Worm (Caenorhabditis elegans): Measurements from ENCODE around the gene fbxa-65.

Gene fbxa-65

ce11 chrV:3315308-3315707, 31.0 kb downstream of the fbxa-65 start, which contains the start of gene arrd-19 (continued):
- peak; percentile 67; the same call in 1 of the 2 replicates for TF ChIP-seq arid-1 (GFP tag; conservative IDR thresholded peaks at IDR 0.05)
- TF ChIP-seq ama-1 (optimal IDR thresholded peaks at IDR 0.05), result no peak
- TF ChIP-seq unc-62 (GFP tag; optimal IDR thresholded peaks at IDR 0.05 in 1 of 2), result peak in 1 of 2 experiments; percentile 97
- no peak for TF ChIP-seq unc-62 (tag; optimal IDR thresholded peaks at IDR 0.05)
- TF ChIP-seq ceh-20 (GFP tag; IDR thresholded peaks at IDR 0.05), result peak; percentile 61; the same call in 1 of the 2 replicates
- peak; percentile 5 for TF ChIP-seq zip-2 (tag; optimal IDR thresholded peaks at IDR 0.05)
- TF ChIP-seq daf-16 (GFP tag; optimal IDR thresholded peaks at IDR 0.05), result peak in 1 of 2 experiments; percentile 5
- TF ChIP-seq daf-16 (tag; optimal IDR thresholded peaks at IDR 0.05), result peak; percentile 62
- no peak for TF ChIP-seq pha-4 (GFP tag; IDR thresholded peaks at IDR 0.05)
- peak; percentile 54 for TF ChIP-seq pha-4 (tag; optimal IDR thresholded peaks at IDR 0.05)
- peak; percentile 32 for TF ChIP-seq pqm-1 (tag; optimal IDR thresholded peaks at IDR 0.05)
- TF ChIP-seq daf-19 (GFP tag; conservative IDR thresholded peaks at IDR 0.05), result no peak
- peak; percentile 93 for TF ChIP-seq hmg-1.1 (GFP tag; IDR thresholded peaks at IDR 0.05)
- TF ChIP-seq ZK337.2 (GFP tag; IDR thresholded peaks at IDR 0.05), result no peak
- peak; percentile 66 for TF ChIP-seq dpl-1 (GFP tag; optimal IDR thresholded peaks at IDR 0.05)
- TF ChIP-seq nhr-48 (tag; optimal IDR thresholded peaks at IDR 0.05), result peak; percentile 90
- TF ChIP-seq nhr-11 (tag; optimal IDR thresholded peaks at IDR 0.05), result peak; percentile 74

- TF ChIP-seq nhr-28 (tag; optimal IDR thresholded peaks at IDR 0.05) (peak; percentile 56), unc-62 (GFP tag; optimal IDR thresholded peaks at IDR 0.05 in 1 of 2) (peak in 1 of 2 experiments; percentile 56), unc-62 (tag; optimal IDR thresholded peaks at IDR 0.05) (no peak), nhr-77 (tag; optimal IDR thresholded peaks at IDR 0.05) (peak; percentile 43), hmg-1.1 (GFP tag; IDR thresholded peaks at IDR 0.05) (peak; percentile 83), ctbp-1 (GFP tag; IDR thresholded peaks at IDR 0.05) (peak; percentile 59), set-16 (GFP tag; IDR thresholded peaks at IDR 0.05) (no peak), snpc-1.2 (GFP tag; IDR thresholded peaks at IDR 0.05) (no peak; the same call in 1 of the 2 replicates), ama-1 (optimal IDR thresholded peaks at IDR 0.05) (no peak), aha-1 (tag) (peak; percentile 78), mxl-3 (GFP tag; optimal IDR thresholded peaks at IDR 0.05) (peak; percentile 34), nhr-11 (tag; optimal IDR thresholded peaks at IDR 0.05) (peak; percentile 4), php-3 (GFP tag; IDR thresholded peaks at IDR 0.05) (peak; percentile 18; the same call in 1 of the 2 replicates), hlh-11 (tag; optimal IDR thresholded peaks at IDR 0.05) (peak; percentile 73), lin-29 (GFP tag; IDR thresholded peaks at IDR 0.05) (no peak), nhr-111 (GFP tag; optimal IDR thresholded peaks at IDR 0.05) (no peak), mdl-1 (tag; optimal IDR thresholded peaks at IDR 0.05) (peak in 1 of 2 experiments; percentile 51), tra-1 (GFP tag; IDR thresholded peaks at IDR 0.05) (0 out of 2 replicates have a peak, but pooled peaks have one; percentile 10), daf-8 (GFP tag; IDR thresholded peaks at IDR 0.05) (no peak), nhr-48 (tag; optimal IDR thresholded peaks at IDR 0.05) (peak; percentile 70), attf-4 (tag; optimal IDR thresholded peaks at IDR 0.05) (no peak)
These were observed 34.1 kb downstream of the fbxa-65 start, which contains the start of gene arrd-18 for ce11 chrV:3312067-3312666. arrd-18 (minus strand) TSS chrV:3312117.

DNA sequence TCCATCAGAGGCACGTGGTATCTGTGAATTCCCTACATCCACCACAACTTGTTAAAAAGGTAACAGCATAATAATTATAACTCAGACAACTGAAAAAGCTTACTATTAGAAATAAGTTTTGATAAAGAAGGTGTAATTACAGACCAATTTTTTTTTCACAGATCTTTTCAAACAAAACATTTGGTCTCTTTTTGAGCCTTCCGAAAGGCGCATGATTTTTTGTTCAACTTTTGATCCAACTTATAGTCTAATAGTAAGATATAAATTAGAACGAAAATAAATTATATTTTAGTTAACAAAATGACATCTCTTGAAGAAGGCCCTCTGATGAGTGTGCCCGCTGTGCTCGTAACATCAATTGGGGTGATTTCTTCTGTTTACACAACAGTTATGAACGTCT, 38.1 kb downstream of the fbxa-65 start, which contains the start of gene srbc-3:
srbc-3 (plus strand) TSS at position 301 of the 400 bp plus-strand sequence.
- TF ChIP-seq aly-2 (tag; optimal IDR thresholded peaks at IDR 0.05) (no peak), unc-62 (GFP tag; optimal IDR thresholded peaks at IDR 0.05 in 1 of 2) (peak in 1 of 2 experiments; percentile 67), unc-62 (tag; optimal IDR thresholded peaks at IDR 0.05) (no peak)

DNA sequence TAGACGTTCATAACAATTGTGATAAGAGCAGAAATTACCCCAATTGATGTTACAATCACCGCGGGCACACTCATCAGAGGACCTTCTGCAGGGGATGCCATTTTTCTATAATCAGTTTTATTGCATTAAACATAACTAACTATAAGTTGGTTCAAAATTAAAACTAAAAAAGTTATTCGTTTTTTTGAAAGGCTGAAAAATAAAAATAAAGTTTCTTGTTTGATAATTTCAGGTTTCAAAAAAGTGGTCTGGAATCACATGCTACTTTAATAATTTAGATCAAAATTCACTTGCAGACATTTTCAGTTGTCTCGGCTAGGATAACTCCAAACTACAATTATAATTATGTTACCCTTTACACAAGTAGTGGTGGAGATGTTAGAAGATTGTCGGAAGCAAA, 44.4 kb downstream of the fbxa-65 start, which contains the start of gene srbc-1:
srbc-1 (minus strand) TSS at position 101 of the 400 bp plus-strand sequence.
- TF ChIP-seq aha-1 (tag), result peak; percentile 2
- no peak for TF ChIP-seq lir-3 (tag; optimal IDR thresholded peaks at IDR 0.05)
